Worm (Caenorhabditis elegans) whole organism, young adult: ENCODE results near the gene ZK662.2.

ENCODE experiments used
- B0261.1 ChIP-seq: sonication (generic microtip); optimal IDR thresholded peaks from 2 replicates; lab custom pipeline; 2016; ENCODE audit warnings: mild to moderate bottlenecking, missing genetic modification characterization, moderate library complexity, missing compliant biosample characterization
- B0336.3 ChIP-seq: fragments of 200-800 bp; sonication (Bioruptor generic); IDR thresholded peaks from 2 replicates; pipeline ENCODE4 v1.3.6; 2022; ENCODE audit warnings: missing genetic modification characterization, missing compliant biosample characterization
- F22D6.2 ChIP-seq: sonication (generic microtip); optimal IDR thresholded peaks from 2 replicates; lab custom pipeline; 2016; ENCODE audit warnings: mild to moderate bottlenecking, missing genetic modification characterization, missing compliant biosample characterization
- F37B4.10 ChIP-seq: fragments of 200-800 bp; sonication (Bioruptor generic); IDR thresholded peaks from 2 replicates; pipeline ENCODE4 v1.3.6; 2022; ENCODE audit warnings: missing genetic modification characterization, missing compliant biosample characterization
- F39B2.1 ChIP-seq: fragments of 200-800 bp; sonication (Bioruptor generic); IDR thresholded peaks from 2 replicates; pipeline ENCODE4 v1.3.6; 2022; ENCODE audit warnings: missing genetic modification reagents, missing genetic modification characterization, missing compliant biosample characterization
- F55B11.4 ChIP-seq: sonication (generic microtip); optimal IDR thresholded peaks from 2 replicates; lab custom pipeline; 2016; ENCODE audit warnings: missing compliant biosample characterization, missing genetic modification characterization, borderline replicate concordance; ENCODE audit not compliant: insufficient read depth
- K11D2.4 ChIP-seq: fragments of 200-800 bp; sonication (Bioruptor generic); IDR thresholded peaks from 2 replicates; pipeline ENCODE4 v1.3.6; 2022; ENCODE audit warnings: missing genetic modification reagents, missing genetic modification characterization, missing compliant biosample characterization
- K12H6.12 ChIP-seq: fragments of 200-800 bp; sonication (Bioruptor generic); optimal IDR thresholded peaks from 2 replicates; lab custom pipeline; 2018; ENCODE audit warnings: mild to moderate bottlenecking, missing genetic modification characterization, missing compliant biosample characterization
- Y53F4B.3 ChIP-seq: fragments of 200-800 bp; sonication (Bioruptor generic); IDR thresholded peaks from 2 replicates; pipeline ENCODE4 v1.3.6; 2022; ENCODE audit warnings: missing genetic modification reagents, missing genetic modification characterization, missing compliant biosample characterization
- Y67H2A.10 ChIP-seq: fragments of 200-800 bp; sonication (Bioruptor generic); conservative IDR thresholded peaks from 2 replicates; pipeline ENCODE4 v1.3.6; 2022; ENCODE audit warnings: missing genetic modification reagents, missing genetic modification characterization, missing compliant biosample characterization
- aptf-2 ChIP-seq: fragments of 200-800 bp; sonication (Bioruptor generic); conservative IDR thresholded peaks from 2 replicates; pipeline ENCODE4 v1.3.6; 2022; ENCODE audit warnings: missing genetic modification reagents, missing genetic modification characterization, missing compliant biosample characterization
- athp-1 ChIP-seq: sonication (generic microtip); optimal IDR thresholded peaks from 2 replicates; lab custom pipeline; 2017; ENCODE audit warnings: mild to moderate bottlenecking, missing genetic modification characterization, missing compliant biosample characterization
- attf-3 ChIP-seq: fragments of 200-800 bp; sonication (Bioruptor generic); conservative IDR thresholded peaks from 2 replicates; pipeline ENCODE4 v1.3.6; 2022; ENCODE audit warnings: missing genetic modification reagents, missing genetic modification characterization, missing compliant biosample characterization
- ceh-40 ChIP-seq: fragments of 200-800 bp; sonication (Bioruptor generic); IDR thresholded peaks from 2 replicates; pipeline ENCODE4 v1.3.6; 2022; ENCODE audit warnings: missing genetic modification characterization, missing compliant biosample characterization
- ceh-79 ChIP-seq: sonication (generic microtip); optimal IDR thresholded peaks from 2 replicates; lab custom pipeline; 2017; ENCODE audit warnings: mild to moderate bottlenecking, missing genetic modification characterization, missing compliant biosample characterization
- chd-7 ChIP-seq: sonication (generic microtip); optimal IDR thresholded peaks from 2 replicates; lab custom pipeline; 2016; ENCODE audit warnings: mild to moderate bottlenecking, missing genetic modification characterization, moderate library complexity, missing compliant biosample characterization
- dox-1 ChIP-seq: fragments of 200-800 bp; sonication (Bioruptor generic); IDR thresholded peaks from 2 replicates; pipeline ENCODE4 v1.3.6; 2022; ENCODE audit warnings: missing genetic modification reagents, missing genetic modification characterization, missing compliant biosample characterization
- dpff-1 ChIP-seq: sonication (generic microtip); optimal IDR thresholded peaks from 2 replicates; lab custom pipeline; 2017; ENCODE audit warnings: mild to moderate bottlenecking, missing genetic modification characterization, missing compliant biosample characterization
- dpl-1 ChIP-seq: fragments of 150-350 bp; optimal IDR thresholded peaks from 2 replicates; lab custom pipeline; 2014; ENCODE audit warnings: missing biosample characterization, missing genetic modification reagents, missing genetic modification characterization
- egl-44 ChIP-seq: fragments of 200-800 bp; sonication (Bioruptor generic); IDR thresholded peaks from 2 replicates; pipeline ENCODE4 v1.3.6; 2022; ENCODE audit warnings: missing genetic modification reagents, missing genetic modification characterization, missing compliant biosample characterization
- ets-4 ChIP-seq: fragments of 200-800 bp; sonication (Bioruptor generic); optimal IDR thresholded peaks from 2 replicates; lab custom pipeline; 2018; ENCODE audit warnings: mild to moderate bottlenecking, missing genetic modification characterization, missing compliant biosample characterization
- lag-1 ChIP-seq: fragments of 200-800 bp; sonication (Bioruptor generic); IDR thresholded peaks from 2 replicates; pipeline ENCODE4 v1.3.6; 2022; ENCODE audit warnings: missing genetic modification reagents, missing genetic modification characterization, missing compliant biosample characterization
- lin-54 ChIP-seq: fragments of 200-800 bp; sonication (Bioruptor generic); optimal IDR thresholded peaks from 2 replicates; lab custom pipeline; 2018; ENCODE audit warnings: mild to moderate bottlenecking, missing genetic modification characterization, missing compliant biosample characterization
- lsl-1 ChIP-seq: fragments of 200-800 bp; sonication (Bioruptor generic); optimal IDR thresholded peaks from 2 replicates; lab custom pipeline; 2018; ENCODE audit warnings: mild to moderate bottlenecking, missing genetic modification characterization, moderate library complexity, missing compliant biosample characterization
- nfyb-1 ChIP-seq: fragments of 200-800 bp; sonication (Bioruptor generic); IDR thresholded peaks from 2 replicates; pipeline ENCODE4 v1.3.6; 2022; ENCODE audit warnings: missing genetic modification reagents, missing genetic modification characterization, missing compliant biosample characterization
- nhr-120 ChIP-seq: fragments of 200-800 bp; sonication (Bioruptor generic); IDR thresholded peaks from 2 replicates; pipeline ENCODE4 v1.3.6; 2022; ENCODE audit warnings: missing genetic modification characterization, missing compliant biosample characterization
- rpc-1 ChIP-seq, 2 experiments: fragments of 150-350 bp in 1 of 2; sonication (generic microtip) in 1 of 2; optimal IDR thresholded peaks; 2 replicates each; lab custom pipeline; 2014 to 2018; ENCODE audit warnings: missing biosample characterization in 1 of 2, missing genetic modification characterization in 1 of 2, missing genetic modification reagents in 1 of 2, missing genotype in 1 of 2
- sptf-2 ChIP-seq: fragments of 200-800 bp; sonication (Bioruptor generic); optimal IDR thresholded peaks from 2 replicates; lab custom pipeline; 2018; ENCODE audit warnings: mild to moderate bottlenecking, missing genetic modification characterization, missing compliant biosample characterization
- unc-62 ChIP-seq: fragments of 150-350 bp; optimal IDR thresholded peaks from 2 replicates; lab custom pipeline; 2014; ENCODE audit warnings: missing biosample characterization, missing genetic modification reagents, missing genetic modification characterization
- zfh-2 ChIP-seq: fragments of 200-800 bp; sonication (Bioruptor generic); conservative IDR thresholded peaks from 2 replicates; pipeline ENCODE4 v1.3.6; 2022; ENCODE audit warnings: missing genetic modification reagents, missing genetic modification characterization, missing compliant biosample characterization
- ztf-26 ChIP-seq: sonication (generic microtip); optimal IDR thresholded peaks from 2 replicates; lab custom pipeline; 2017; ENCODE audit warnings: missing genetic modification characterization, missing compliant biosample characterization
- ztf-3 ChIP-seq: fragments of 200-800 bp; sonication (Bioruptor generic); optimal IDR thresholded peaks from 2 replicates; lab custom pipeline; 2018; ENCODE audit warnings: mild to moderate bottlenecking, missing genetic modification characterization, missing compliant biosample characterization

ZK662.2 gene

DNA sequence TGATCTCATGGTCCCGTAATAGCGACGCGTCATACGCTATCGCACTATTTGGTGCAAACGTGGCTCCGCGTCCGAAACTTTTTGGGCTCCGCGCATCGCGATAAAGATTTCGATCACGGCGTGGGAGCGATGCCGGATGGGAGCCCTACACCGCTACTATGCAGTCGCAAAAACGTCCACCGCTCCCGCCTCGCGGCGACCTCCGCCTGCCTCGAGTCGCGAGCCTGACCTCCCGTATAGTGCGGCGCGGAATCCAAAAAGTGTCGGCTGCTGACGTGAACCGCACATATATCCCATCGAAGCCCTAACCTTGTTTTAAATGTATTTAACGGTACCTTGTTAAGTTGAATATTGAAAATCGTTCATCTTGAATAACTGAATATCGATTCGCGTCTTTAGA lies 46.1 kb upstream of the ZK662.2 start (continued):
- TF ChIP-seq egl-44 (GFP tag; lab: Robert Waterston, UW) (no peak), Y53F4B.3 (GFP tag; lab: Robert Waterston, UW) (no peak), ceh-79 (tag; lab: Kevin White, UChicago) (no peak)

DNA sequence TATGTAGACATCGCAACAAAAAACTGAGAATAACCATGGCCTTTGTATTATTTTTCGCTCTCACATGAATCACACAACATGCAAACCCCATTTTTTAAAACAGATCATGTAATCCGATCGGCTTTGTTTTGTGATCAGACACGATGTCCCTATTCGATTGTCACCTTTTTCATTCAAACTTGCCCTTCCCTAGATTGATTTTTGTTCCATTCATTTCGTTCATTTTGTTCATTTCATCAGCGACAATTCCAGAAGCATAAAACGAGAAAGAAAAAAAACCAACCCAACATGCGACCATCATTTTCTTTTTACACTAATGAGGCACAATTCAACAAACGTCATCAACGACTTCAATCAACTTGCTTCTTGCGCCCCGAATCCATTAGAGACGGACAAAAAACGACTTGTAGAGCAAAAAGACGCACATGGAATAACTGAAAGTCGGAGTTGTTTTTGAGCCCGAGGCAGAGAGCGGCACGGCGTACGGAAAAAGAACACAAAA lies 45.5 kb upstream of the ZK662.2 start, which contains the start of gene F59D12.3:
TSS of gene F59D12.3 (minus strand) at position 51 of the 502 bp plus-strand sequence.
- TF ChIP-seq ceh-40 (no peak), dpff-1 (no peak), F55B11.4 (no peak), F37B4.10 (GFP tag; lab: Robert Waterston, UW) (no peak)

DNA sequence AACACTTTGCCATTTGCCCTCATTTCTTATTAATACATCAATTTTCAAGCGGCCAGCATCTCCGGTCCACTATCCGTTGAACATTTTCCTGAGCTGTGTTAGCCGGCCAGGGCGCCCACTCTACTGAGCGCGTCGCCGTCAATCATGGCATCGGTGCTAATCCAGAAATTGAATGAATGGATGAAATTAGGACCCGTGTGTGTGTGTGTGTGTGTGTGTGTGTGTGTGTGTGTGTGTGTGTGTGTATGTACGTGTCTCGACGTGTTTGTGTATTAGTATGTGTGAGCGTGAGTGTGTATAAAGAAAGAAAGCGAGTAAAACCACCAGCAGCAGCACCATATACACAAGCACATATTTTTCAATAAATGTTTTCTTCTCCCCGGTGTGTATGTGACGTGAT lies 43.3 kb upstream of the ZK662.2 start:
- TF ChIP-seq K12H6.12 (tag; lab: Kevin White, UChicago), result peak; percentile 39
- no peak for TF ChIP-seq F22D6.2
- no peak for TF ChIP-seq F37B4.10 (GFP tag; lab: Robert Waterston, UW)
- TF ChIP-seq lag-1, result no peak
- TF ChIP-seq B0261.1 (tag; lab: Kevin White, UChicago), result no peak
- no peak for TF ChIP-seq lsl-1 (GFP tag; lab: Kevin White, UChicago)

DNA sequence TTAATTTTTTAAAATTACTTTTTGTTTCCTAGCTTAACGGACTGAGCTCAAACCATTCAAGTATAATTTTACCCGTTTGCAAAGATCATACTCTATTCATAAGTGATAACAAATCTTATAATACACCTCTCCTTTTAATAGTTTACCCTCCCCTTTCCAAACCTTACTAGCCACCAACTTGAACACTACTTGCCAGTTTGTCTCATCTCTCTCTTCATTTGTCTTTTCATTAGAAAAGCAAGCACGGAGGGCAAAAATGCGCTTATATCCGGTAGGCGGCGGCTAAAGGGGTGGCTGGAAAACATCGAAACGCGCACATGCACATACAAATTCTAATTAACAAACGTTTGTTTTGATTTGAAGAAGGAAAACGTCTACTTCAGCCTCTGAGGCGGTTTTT lies 41.5 kb upstream of the ZK662.2 start:
- TF ChIP-seq lin-54 (GFP tag; lab: Kevin White, UChicago) (no peak), attf-3 (GFP tag; lab: Robert Waterston, UW) (no peak), F39B2.1 (no peak), ztf-26 (no peak), egl-44 (GFP tag; lab: Robert Waterston, UW) (no peak), zfh-2 (GFP tag; lab: Robert Waterston, UW) (no peak), B0336.3 (GFP tag; lab: Robert Waterston, UW) (no peak), dox-1 (GFP tag; lab: Robert Waterston, UW) (no peak), sptf-2 (GFP tag; lab: Kevin White, UChicago) (no peak), dpl-1 (GFP tag; lab: Kevin White, UChicago) (no peak), ztf-3 (GFP tag; lab: Kevin White, UChicago) (no peak)

DNA sequence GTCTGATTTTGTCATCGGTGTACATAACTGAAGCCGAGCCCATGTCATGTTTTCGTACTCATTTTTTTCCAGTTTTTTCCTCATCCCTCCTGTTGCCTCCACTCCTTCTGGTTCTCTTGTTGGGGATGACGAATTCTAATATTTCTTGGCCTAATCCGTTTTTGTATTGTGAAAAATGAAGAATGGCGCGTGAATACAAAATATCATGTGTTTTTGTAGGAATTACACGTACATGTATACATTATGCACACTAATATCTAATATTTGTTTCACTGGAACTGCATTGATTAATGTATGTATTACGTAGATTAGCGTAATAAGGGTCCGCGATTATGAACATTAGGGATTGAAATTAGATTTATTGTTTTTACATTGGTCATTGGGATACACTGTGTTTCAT lies 40.9 kb upstream of the ZK662.2 start:
- TF ChIP-seq chd-7 (no peak), K11D2.4 (GFP tag; lab: Robert Waterston, UW) (no peak), athp-1 (tag; lab: Kevin White, UChicago) (no peak), aptf-2 (no peak), rpc-1 (optimal IDR thresholded peaks at IDR 0.05; lab: Kevin White, UChicago) (no peak), rpc-1 (tag; optimal IDR thresholded peaks at IDR 0.05; lab: Kevin White, UChicago) (no peak), ztf-26 (no peak), nfyb-1 (GFP tag; lab: Robert Waterston, UW) (no peak), ets-4 (GFP tag; lab: Kevin White, UChicago) (no peak), F55B11.4 (no peak), nhr-120 (GFP tag; lab: Robert Waterston, UW) (no peak), lin-54 (GFP tag; lab: Kevin White, UChicago) (no peak), lsl-1 (GFP tag; lab: Kevin White, UChicago) (no peak), unc-62 (no peak), Y67H2A.10 (GFP tag; lab: Robert Waterston, UW) (no peak), ceh-79 (tag; lab: Kevin White, UChicago) (no peak)
